Worm (Caenorhabditis elegans): Measurements from ENCODE around the gene srbc-71.

The srbc-71 gene

ce11 chrIV:4269308-4269707 is 43.6 kb upstream of the srbc-71 start, which contains the start of gene F36A4.3:
TSS of gene F36A4.3 (plus strand) at chrIV:4269608.
- TF ChIP-seq nfyb-1 (GFP tag; IDR thresholded peaks at IDR 0.05) (no peak), mcd-1 (GFP tag; IDR thresholded peaks at IDR 0.05) (no peak), dpl-1 (GFP tag; optimal IDR thresholded peaks at IDR 0.05) (no peak), F37B4.10 (GFP tag; IDR thresholded peaks at IDR 0.05) (no peak), Y95B8A.8 (GFP tag; IDR thresholded peaks at IDR 0.05) (no peak), zfh-2 (GFP tag; conservative IDR thresholded peaks at IDR 0.05) (no peak), C17E4.6 (GFP tag; IDR thresholded peaks at IDR 0.05) (no peak)

ce11 chrIV:4267320-4267719 is 41.6 kb upstream of the srbc-71 start, which contains the start of gene F36A4.4:
TSS of gene F36A4.4 (plus strand) at chrIV:4267620.
- TF ChIP-seq B0019.2 (GFP tag; conservative IDR thresholded peaks at IDR 0.05) = no peak
- no peak for TF ChIP-seq egrh-3 (GFP tag; IDR thresholded peaks at IDR 0.05)
- TF ChIP-seq cebp-1 (GFP tag; IDR thresholded peaks at IDR 0.05) = no peak
- TF ChIP-seq cebp-1 (tag; optimal IDR thresholded peaks at IDR 0.05) = no peak
- TF ChIP-seq T07F8.4 (tag; optimal IDR thresholded peaks at IDR 0.05) = no peak
- TF ChIP-seq hmg-20 (GFP tag; IDR thresholded peaks at IDR 0.05) = no peak
- TF ChIP-seq attf-6 (GFP tag; IDR thresholded peaks at IDR 0.05) = no peak
- TF ChIP-seq F52B5.7 (tag; optimal IDR thresholded peaks at IDR 0.05) = no peak
- no peak for TF ChIP-seq ztf-25 (GFP tag; IDR thresholded peaks at IDR 0.05)
- no peak for TF ChIP-seq nhr-120 (GFP tag; IDR thresholded peaks at IDR 0.05)
- TF ChIP-seq ceh-40 (GFP tag; IDR thresholded peaks at IDR 0.05) = no peak
- TF ChIP-seq ztf-28 (GFP tag; IDR thresholded peaks at IDR 0.05) = no peak

- no peak for TF ChIP-seq C17E4.6 (GFP tag; IDR thresholded peaks at IDR 0.05)
- TF ChIP-seq ceh-91 (GFP tag; IDR thresholded peaks at IDR 0.05) = no peak
- TF ChIP-seq mes-4 (tag; optimal IDR thresholded peaks at IDR 0.05) = no peak
- no peak for TF ChIP-seq sea-2 (GFP tag; IDR thresholded peaks at IDR 0.05)
- TF ChIP-seq mxl-1 (tag; optimal IDR thresholded peaks at IDR 0.05) = no peak
- no peak for TF ChIP-seq rpc-1 (optimal IDR thresholded peaks at IDR 0.05)
- TF ChIP-seq rpc-1 (tag; optimal IDR thresholded peaks at IDR 0.05) = no peak
- peak; percentile 33 for TF ChIP-seq snpc-4 (GFP tag; optimal IDR thresholded peaks at IDR 0.05)
- TF ChIP-seq snpc-4 (tag; optimal IDR thresholded peaks at IDR 0.05) = peak in 2 of 4 experiments; percentile 8 to 83
- TF ChIP-seq snpc-3.4 (tag; optimal IDR thresholded peaks at IDR 0.05) = no peak
- TF ChIP-seq athp-1 (tag; optimal IDR thresholded peaks at IDR 0.05) = no peak
- TF ChIP-seq F23B12.7 (tag; optimal IDR thresholded peaks at IDR 0.05; ENCODE audit: insufficient read depth) = no peak
- no peak for TF ChIP-seq madf-8 (GFP tag; conservative IDR thresholded peaks at IDR 0.05)
- TF ChIP-seq hmg-1.2 (GFP tag; IDR thresholded peaks at IDR 0.05) = peak; percentile 43; the same call in 1 of the 2 replicates
- no peak for TF ChIP-seq nhr-80 (tag; optimal IDR thresholded peaks at IDR 0.05)
- no peak for TF ChIP-seq lir-1 (GFP tag; conservative IDR thresholded peaks at IDR 0.05)
- no peak for TF ChIP-seq B0019.2 (GFP tag; conservative IDR thresholded peaks at IDR 0.05)
- TF ChIP-seq tbx-9 (tag; optimal IDR thresholded peaks at IDR 0.05; ENCODE audit: borderline replicate concordance) = no peak
- peak; percentile 64 for TF ChIP-seq zfh-2 (GFP tag; conservative IDR thresholded peaks at IDR 0.05)
- no peak for TF ChIP-seq ekl-4 (GFP tag; IDR thresholded peaks at IDR 0.05)
- TF ChIP-seq snpc-1.1 (tag; optimal IDR thresholded peaks at IDR 0.05; ENCODE audit: insufficient read depth) = peak; percentile 41
- no peak for TF ChIP-seq mcd-1 (GFP tag; IDR thresholded peaks at IDR 0.05)
- no peak for TF ChIP-seq ceh-40 (GFP tag; IDR thresholded peaks at IDR 0.05)
- no peak for TF ChIP-seq B0261.1 (tag; optimal IDR thresholded peaks at IDR 0.05)
- no peak for TF ChIP-seq cebp-2 (GFP tag; IDR thresholded peaks at IDR 0.05)
- TF ChIP-seq let-607 (tag; optimal IDR thresholded peaks at IDR 0.05) = no peak
- no peak for TF ChIP-seq tbp1 (GFP tag; optimal IDR thresholded peaks at IDR 0.05)
- no peak for TF ChIP-seq sptf-2 (GFP tag; optimal IDR thresholded peaks at IDR 0.05)
- no peak for TF ChIP-seq D2030.7 (GFP tag; IDR thresholded peaks at IDR 0.05)
Measured at ce11 chrIV:4265951-4266350, 40.2 kb upstream of the srbc-71 start.

All from whole organism, young adult.